Worm (Caenorhabditis elegans): Measurements from ENCODE around the gene R10E4.1.
A peak's percentile ranks its signal among the peaks of the same experiment; 100 is the strongest.

The R10E4.1 gene

DNA sequence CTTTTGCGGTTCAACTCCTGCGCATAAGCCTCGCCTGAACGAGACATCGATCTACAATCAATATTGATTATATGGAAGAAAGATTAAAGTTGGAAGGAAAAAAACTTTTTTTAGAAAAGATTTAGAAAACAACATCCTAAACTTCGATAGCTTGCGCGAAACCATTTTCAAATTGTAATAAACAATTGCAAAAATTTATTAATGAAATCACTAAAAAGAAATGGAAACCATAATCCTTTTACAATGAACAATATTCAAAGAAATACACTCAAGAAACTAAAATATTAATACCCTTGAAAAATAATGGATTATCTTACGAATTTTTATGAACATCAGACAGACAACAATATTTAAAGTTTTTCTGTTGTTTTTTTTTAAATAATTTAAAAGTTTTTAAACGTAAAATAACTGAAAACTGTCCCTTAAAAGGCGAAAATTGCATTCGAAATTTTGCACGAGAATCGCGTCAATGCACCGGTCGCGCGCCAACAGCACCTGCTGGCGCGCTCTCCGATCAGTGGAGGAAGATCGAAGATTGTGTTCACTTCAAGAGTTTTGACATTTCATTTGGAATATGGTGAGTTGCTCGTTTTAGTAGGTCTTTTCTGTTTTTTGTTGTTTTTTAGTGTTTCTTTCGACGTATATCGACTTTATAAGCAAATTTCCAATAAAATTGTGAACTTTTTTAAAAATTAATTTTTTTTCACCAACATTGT, at the start of gene R10E4.1, which contains the start of gene sftb-1 (continued):
- TF ChIP-seq let-607 (tag; optimal IDR thresholded peaks at IDR 0.05): no peak
- no peak for TF ChIP-seq ceh-100 (GFP tag; IDR thresholded peaks at IDR 0.05)
- TF ChIP-seq attf-6 (GFP tag; IDR thresholded peaks at IDR 0.05): no peak
- peak; percentile 27 for TF ChIP-seq F23B12.7 (tag; optimal IDR thresholded peaks at IDR 0.05; ENCODE audit: insufficient read depth)

DNA sequence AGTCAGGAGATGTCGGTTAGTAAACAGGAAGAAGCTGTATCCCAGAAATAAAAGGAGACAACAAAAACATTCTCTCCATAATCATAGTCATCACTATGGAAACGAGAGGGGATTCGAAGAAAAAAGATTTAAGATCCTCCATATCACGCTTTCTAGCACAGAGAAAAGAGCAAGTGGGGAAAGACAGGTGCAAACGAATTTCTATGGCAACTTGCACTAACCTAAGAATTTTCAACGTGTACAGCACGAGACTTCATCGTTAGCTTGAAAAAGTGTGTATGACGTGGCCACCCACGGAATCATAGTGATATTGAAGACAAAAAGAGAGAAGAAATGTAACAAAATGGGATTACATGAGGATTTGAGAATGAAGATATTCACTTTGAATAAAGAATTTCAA, 48.7 kb upstream of the R10E4.1 start:
- TF ChIP-seq mxl-1 (tag; optimal IDR thresholded peaks at IDR 0.05): no peak
- TF ChIP-seq rpc-1 (optimal IDR thresholded peaks at IDR 0.05): no peak
- TF ChIP-seq rpc-1 (tag; optimal IDR thresholded peaks at IDR 0.05): no peak
- no peak for TF ChIP-seq ztf-28 (GFP tag; IDR thresholded peaks at IDR 0.05)
- no peak for TF ChIP-seq nhr-27 (tag; optimal IDR thresholded peaks at IDR 0.05)
- TF ChIP-seq die-1 (tag; optimal IDR thresholded peaks at IDR 0.05): no peak
- TF ChIP-seq egl-44 (GFP tag; IDR thresholded peaks at IDR 0.05): no peak
- no peak for TF ChIP-seq mel-28 (tag; optimal IDR thresholded peaks at IDR 0.05; ENCODE audit: borderline replicate concordance)
- TF ChIP-seq sea-2 (GFP tag; IDR thresholded peaks at IDR 0.05): no peak
- TF ChIP-seq him-1 (tag; optimal IDR thresholded peaks at IDR 0.05): no peak
- no peak for TF ChIP-seq gei-17 (GFP tag; optimal IDR thresholded peaks at IDR 0.05)
- no peak for TF ChIP-seq Y53F4B.3 (GFP tag; IDR thresholded peaks at IDR 0.05)

DNA sequence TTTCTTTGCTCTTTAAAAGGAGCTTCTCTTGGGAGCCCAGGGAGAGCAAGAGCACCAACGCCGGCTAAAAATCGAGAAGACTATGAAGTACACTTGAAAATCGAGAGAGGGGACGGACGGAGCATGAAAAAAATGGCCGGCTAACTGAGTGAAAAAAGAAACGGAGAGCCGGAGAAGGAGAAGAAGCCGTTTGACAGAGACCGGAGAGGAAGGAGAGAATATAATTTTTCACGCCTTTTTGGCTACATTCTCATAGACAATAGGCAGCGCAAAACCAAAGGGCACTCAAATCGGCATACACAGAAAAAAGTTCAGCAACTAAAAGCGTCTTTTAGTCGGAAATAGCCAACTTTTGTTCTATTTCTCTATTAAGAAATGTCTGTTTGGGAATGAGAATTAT, 48.0 kb upstream of the R10E4.1 start:
- TF ChIP-seq mxl-1 (tag; optimal IDR thresholded peaks at IDR 0.05) (no peak), pha-4 (tag; optimal IDR thresholded peaks at IDR 0.05) (no peak), ztf-3 (GFP tag; optimal IDR thresholded peaks at IDR 0.05) (no peak), madf-8 (GFP tag; conservative IDR thresholded peaks at IDR 0.05) (no peak), madf-3 (GFP tag; IDR thresholded peaks at IDR 0.05) (no peak), lir-1 (GFP tag; conservative IDR thresholded peaks at IDR 0.05) (no peak), K11D2.4 (GFP tag; IDR thresholded peaks at IDR 0.05) (no peak), somi-1 (GFP tag; optimal IDR thresholded peaks at IDR 0.05) (no peak), ceh-100 (GFP tag; IDR thresholded peaks at IDR 0.05) (no peak), ZK185.1 (tag; optimal IDR thresholded peaks at IDR 0.05; ENCODE audit: poor library complexity, severe bottlenecking) (no peak), tbx-9 (tag; optimal IDR thresholded peaks at IDR 0.05; ENCODE audit: borderline replicate concordance) (no peak), ccch-3 (GFP tag; optimal IDR thresholded peaks at IDR 0.05) (no peak), madf-10 (tag; optimal IDR thresholded peaks at IDR 0.05) (no peak)

DNA sequence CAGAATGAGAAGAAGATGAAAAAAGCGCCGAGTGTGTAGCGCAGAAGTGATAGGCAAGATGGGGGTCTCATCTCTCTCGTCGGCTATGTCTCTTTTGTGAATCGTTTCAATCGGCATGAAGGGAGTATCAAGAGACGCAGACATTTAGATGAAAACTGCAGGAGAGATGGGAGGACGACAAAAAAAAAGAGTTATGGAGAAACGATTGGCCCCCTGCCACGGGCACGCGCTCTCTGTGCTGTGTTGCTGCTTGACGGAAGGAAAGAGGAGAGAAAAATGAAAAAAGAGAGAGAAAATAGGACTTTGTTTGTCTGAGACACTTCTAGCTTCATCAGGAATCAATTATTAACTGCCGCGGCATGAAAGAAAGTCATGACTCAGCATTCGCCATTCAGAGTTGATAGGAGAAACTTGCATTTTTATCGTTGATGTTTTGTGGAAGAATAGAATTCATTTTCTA, 45.8 kb upstream of the R10E4.1 start:
- TF ChIP-seq dox-1 (GFP tag; IDR thresholded peaks at IDR 0.05) (peak; percentile 86), ztf-3 (GFP tag; optimal IDR thresholded peaks at IDR 0.05) (peak; percentile 4), C06A6.2 (GFP tag; conservative IDR thresholded peaks at IDR 0.05) (0 out of 2 replicates have a peak, but pooled peaks have one; percentile 38), lin-35 (GFP tag; optimal IDR thresholded peaks at IDR 0.05) (peak in 1 of 3 experiments; percentile 57), ceh-27 (GFP tag; optimal IDR thresholded peaks at IDR 0.05) (peak; percentile 72), chd-7 (tag; optimal IDR thresholded peaks at IDR 0.05) (peak; percentile 74), mcd-1 (GFP tag; IDR thresholded peaks at IDR 0.05) (0 out of 2 replicates have a peak, but pooled peaks have one; percentile 21), B0336.3 (GFP tag; IDR thresholded peaks at IDR 0.05) (peak; percentile 76), madf-10 (tag; optimal IDR thresholded peaks at IDR 0.05) (peak; percentile 43), cebp-2 (GFP tag; IDR thresholded peaks at IDR 0.05) (no peak), nfyb-1 (GFP tag; IDR thresholded peaks at IDR 0.05) (peak; percentile 85), him-1 (tag; optimal IDR thresholded peaks at IDR 0.05) (no peak), let-526 (GFP tag; IDR thresholded peaks at IDR 0.05) (0 out of 2 replicates have a peak, but pooled peaks have one; percentile 38), nhr-90 (tag; optimal IDR thresholded peaks at IDR 0.05) (peak; percentile 13), lin-54 (GFP tag; optimal IDR thresholded peaks at IDR 0.05) (peak; percentile 41), egl-44 (GFP tag; IDR thresholded peaks at IDR 0.05) (peak; percentile 63; the same call in 1 of the 2 replicates), egrh-3 (GFP tag; IDR thresholded peaks at IDR 0.05) (peak; percentile 49; the same call in 1 of the 2 replicates), lin-40 (tag; optimal IDR thresholded peaks at IDR 0.05) (peak; percentile 82), Y79H2A.3 (GFP tag; conservative IDR thresholded peaks at IDR 0.05) (no peak), F39B2.1 (GFP tag; IDR thresholded peaks at IDR 0.05) (no peak)

All from whole organism, young adult.